Fruit fly (Drosophila melanogaster) whole organism, prepupa: ENCODE measurements around the gene CG5846.

Source experiments
- CG10631 ChIP-seq: fragments of 200-800 bp; sonication (Bioruptor generic); optimal IDR thresholded peaks from 2 replicates; lab custom pipeline; 2016; ENCODE audit warnings: missing biosample characterization, missing genetic modification characterization
- CG10669 ChIP-seq: fragments of 200-800 bp; sonication (Bioruptor generic); optimal IDR thresholded peaks from 3 replicates; lab custom pipeline; 2018; ENCODE audit warnings: missing biosample characterization, mild to moderate bottlenecking, missing genetic modification characterization, moderate library complexity
- CG11294 ChIP-seq: fragments of 200-800 bp; sonication (Bioruptor generic); IDR thresholded peaks from 2 replicates; pipeline ENCODE4 v1.3.6; 2022; ENCODE audit warnings: missing biosample characterization, missing genetic modification characterization
- CG11902 ChIP-seq: fragments of 200-800 bp; sonication (Bioruptor generic); optimal IDR thresholded peaks from 3 replicates; lab custom pipeline; 2016; ENCODE audit warnings: missing biosample characterization, missing genetic modification characterization
- CG15336 ChIP-seq: fragments of 200-800 bp; sonication (Bioruptor generic); IDR thresholded peaks from 2 replicates; pipeline ENCODE4 v1.3.6; 2022; ENCODE audit warnings: missing biosample characterization, missing genetic modification characterization
- CG1621 ChIP-seq: fragments of 200-800 bp; sonication (Bioruptor generic); optimal IDR thresholded peaks from 3 replicates; lab custom pipeline; 2018; ENCODE audit warnings: missing biosample characterization, mild to moderate bottlenecking, missing genetic modification characterization
- CG31627 ChIP-seq: fragments of 200-800 bp; sonication (Bioruptor generic); optimal IDR thresholded peaks from 3 replicates; lab custom pipeline; 2016; ENCODE audit warnings: missing biosample characterization, missing genetic modification characterization
- CG34406 ChIP-seq: fragments of 200-800 bp; sonication (Bioruptor generic); optimal IDR thresholded peaks from 3 replicates; lab custom pipeline; 2016; ENCODE audit warnings: missing biosample characterization, missing genetic modification characterization
- CG3919 ChIP-seq: fragments of 200-800 bp; sonication (Bioruptor generic); optimal IDR thresholded peaks from 3 replicates; lab custom pipeline; 2016; ENCODE audit warnings: missing biosample characterization, missing genetic modification characterization
- CG4318 ChIP-seq: fragments of 200-800 bp; sonication (Bioruptor generic); optimal IDR thresholded peaks from 3 replicates; lab custom pipeline; 2017; ENCODE audit warnings: missing biosample characterization, mild to moderate bottlenecking, missing genetic modification characterization
- CG6163 ChIP-seq: fragments of 200-800 bp; sonication (Bioruptor generic); IDR thresholded peaks from 3 replicates; pipeline ENCODE4 v1.3.6; 2022; ENCODE audit warnings: missing biosample characterization, missing genetic modification characterization
- CG6276 ChIP-seq: fragments of 200-800 bp; sonication (Bioruptor generic); optimal IDR thresholded peaks from 2 replicates; lab custom pipeline; 2017; ENCODE audit warnings: missing biosample characterization, mild to moderate bottlenecking, missing genetic modification characterization
- CG6792 ChIP-seq: fragments of 200-800 bp; sonication (Bioruptor generic); optimal IDR thresholded peaks from 3 replicates; lab custom pipeline; 2016; ENCODE audit warnings: missing biosample characterization, missing genetic modification characterization
- CG6808 ChIP-seq: fragments of 200-800 bp; sonication (Bioruptor generic); optimal IDR thresholded peaks from 3 replicates; lab custom pipeline; 2017; ENCODE audit warnings: missing biosample characterization, missing genetic modification characterization, mild to moderate bottlenecking, moderate library complexity, missing genetic modification reagents
- CG6854 ChIP-seq: fragments of 200-800 bp; sonication (Bioruptor generic); optimal IDR thresholded peaks from 2 replicates; lab custom pipeline; 2017; ENCODE audit warnings: missing biosample characterization, mild to moderate bottlenecking, missing genetic modification characterization
- CG8119 ChIP-seq: fragments of 200-800 bp; sonication (Bioruptor generic); IDR thresholded peaks from 3 replicates; pipeline ENCODE4 v1.3.6; 2022; ENCODE audit warnings: missing biosample characterization, missing genetic modification characterization
- CG8319 ChIP-seq: fragments of 200-800 bp; sonication (Bioruptor generic); optimal IDR thresholded peaks from 3 replicates; lab custom pipeline; 2016; ENCODE audit warnings: missing biosample characterization, missing genetic modification characterization
- Eip75B ChIP-seq: fragments of 200-800 bp; sonication (Bioruptor generic); optimal IDR thresholded peaks from 3 replicates; lab custom pipeline; 2016; ENCODE audit warnings: missing biosample characterization, missing genetic modification characterization
- Eip78C ChIP-seq: fragments of 200-800 bp; sonication (Bioruptor generic); peaks from one replicate; lab custom pipeline; 2016; ENCODE audit warnings: missing biosample characterization, missing genetic modification characterization
- Eip93F ChIP-seq: fragments of 200-800 bp; sonication (Bioruptor generic); optimal IDR thresholded peaks from 2 replicates; lab custom pipeline; 2016; ENCODE audit warnings: missing biosample characterization, mild to moderate bottlenecking, missing genetic modification characterization
- Ets21C ChIP-seq: fragments of 200-800 bp; sonication (Bioruptor generic); optimal IDR thresholded peaks from 3 replicates; lab custom pipeline; 2016; ENCODE audit warnings: missing biosample characterization, missing genetic modification characterization
- Hr38 ChIP-seq: sonication (Bioruptor generic); optimal IDR thresholded peaks from 2 replicates; lab custom pipeline; 2016; ENCODE audit warnings: missing biosample characterization, missing genetic modification characterization
- Hr39 ChIP-seq: fragments of 200-800 bp; sonication (Bioruptor generic); optimal IDR thresholded peaks from 2 replicates; lab custom pipeline; 2016; ENCODE audit warnings: missing biosample characterization, missing genetic modification characterization
- Hr4 ChIP-seq: fragments of 200-800 bp; sonication (Bioruptor generic); optimal IDR thresholded peaks from 3 replicates; lab custom pipeline; 2016; ENCODE audit warnings: missing biosample characterization, missing genetic modification characterization
- Lpt ChIP-seq: fragments of 200-800 bp; sonication (Bioruptor generic); optimal IDR thresholded peaks from 3 replicates; lab custom pipeline; 2016; ENCODE audit warnings: missing biosample characterization, missing genetic modification characterization
- Met ChIP-seq: fragments of 200-800 bp; sonication (Bioruptor generic); optimal IDR thresholded peaks from 3 replicates; lab custom pipeline; 2016; ENCODE audit warnings: missing biosample characterization, missing genetic modification characterization
- OdsH ChIP-seq: fragments of 200-800 bp; sonication (Bioruptor generic); optimal IDR thresholded peaks from 3 replicates; lab custom pipeline; 2016; ENCODE audit warnings: missing biosample characterization, missing genetic modification characterization
- Smox ChIP-seq: fragments of 200-800 bp; sonication (Bioruptor generic); optimal IDR thresholded peaks from 3 replicates; lab custom pipeline; 2016; ENCODE audit warnings: missing biosample characterization, missing genetic modification characterization
- Sox102F ChIP-seq: fragments of 200-800 bp; sonication (Bioruptor generic); optimal IDR thresholded peaks from 2 replicates; lab custom pipeline; 2016; ENCODE audit warnings: missing biosample characterization, mild to moderate bottlenecking, missing genetic modification characterization
- Sox15 ChIP-seq: fragments of 200-800 bp; sonication (Bioruptor generic); optimal IDR thresholded peaks from 3 replicates; lab custom pipeline; 2016; ENCODE audit warnings: missing biosample characterization, missing genetic modification characterization
- achi ChIP-seq: fragments of 200-800 bp; sonication (Bioruptor generic); optimal IDR thresholded peaks from 3 replicates; lab custom pipeline; 2016; ENCODE audit warnings: missing biosample characterization, missing genetic modification characterization
- cyc ChIP-seq: fragments of 200-800 bp; sonication (Bioruptor generic); optimal IDR thresholded peaks from 3 replicates; lab custom pipeline; 2016; ENCODE audit warnings: missing biosample characterization, missing genetic modification characterization
- dac ChIP-seq: fragments of 200-800 bp; sonication (Bioruptor generic); optimal IDR thresholded peaks from 2 replicates; lab custom pipeline; 2017; ENCODE audit warnings: missing biosample characterization, mild to moderate bottlenecking, missing genetic modification characterization
- eg ChIP-seq: fragments of 200-800 bp; sonication (Bioruptor generic); IDR thresholded peaks from 3 replicates; pipeline ENCODE4 v1.3.6; 2022; ENCODE audit warnings: missing biosample characterization, missing genetic modification characterization
- esn ChIP-seq: fragments of 200-800 bp; sonication (Bioruptor generic); optimal IDR thresholded peaks from 2 replicates; lab custom pipeline; 2016; ENCODE audit warnings: missing biosample characterization, mild to moderate bottlenecking, missing genetic modification characterization, moderate library complexity
- fd59A ChIP-seq: fragments of 200-800 bp; sonication (Bioruptor generic); optimal IDR thresholded peaks from 2 replicates; lab custom pipeline; 2017; ENCODE audit warnings: missing biosample characterization, mild to moderate bottlenecking, missing genetic modification characterization, missing genetic modification reagents
- fd85E ChIP-seq: fragments of 200-800 bp; sonication (Bioruptor generic); optimal IDR thresholded peaks from 3 replicates; lab custom pipeline; 2016; ENCODE audit warnings: missing biosample characterization, missing genetic modification characterization
- fkh ChIP-seq: fragments of 200-800 bp; sonication (Bioruptor generic); optimal IDR thresholded peaks from 3 replicates; lab custom pipeline; 2017; ENCODE audit warnings: missing biosample characterization, mild to moderate bottlenecking, missing genetic modification characterization, moderate library complexity
- pdm3 ChIP-seq: fragments of 200-800 bp; sonication (Bioruptor generic); optimal IDR thresholded peaks from 3 replicates; lab custom pipeline; 2016; ENCODE audit warnings: missing biosample characterization, missing genetic modification characterization
- spab ChIP-seq: fragments of 200-800 bp; sonication (Bioruptor generic); optimal IDR thresholded peaks from 2 replicates; lab custom pipeline; 2017; ENCODE audit warnings: missing biosample characterization, mild to moderate bottlenecking, missing genetic modification characterization, missing genetic modification reagents
- ss ChIP-seq, 2 experiments: fragments of 200-800 bp; sonication (Bioruptor generic); optimal IDR thresholded peaks; 2 replicates in 1 of 2; 3 replicates in 1 of 2; lab custom pipeline; 2017 to 2018; ENCODE audit warnings: mild to moderate bottlenecking in 2 of 2, missing biosample characterization in 2 of 2, missing genetic modification characterization in 2 of 2, moderate library complexity in 1 of 2
- svp ChIP-seq: fragments of 200-800 bp; sonication (Bioruptor generic); peaks from one replicate; lab custom pipeline; 2016; ENCODE audit warnings: missing biosample characterization, missing genetic modification characterization
- topi ChIP-seq: fragments of 200-800 bp; sonication (Bioruptor generic); optimal IDR thresholded peaks from 3 replicates; lab custom pipeline; 2016; ENCODE audit warnings: missing biosample characterization, missing genetic modification characterization

Gene CG5846

DNA sequence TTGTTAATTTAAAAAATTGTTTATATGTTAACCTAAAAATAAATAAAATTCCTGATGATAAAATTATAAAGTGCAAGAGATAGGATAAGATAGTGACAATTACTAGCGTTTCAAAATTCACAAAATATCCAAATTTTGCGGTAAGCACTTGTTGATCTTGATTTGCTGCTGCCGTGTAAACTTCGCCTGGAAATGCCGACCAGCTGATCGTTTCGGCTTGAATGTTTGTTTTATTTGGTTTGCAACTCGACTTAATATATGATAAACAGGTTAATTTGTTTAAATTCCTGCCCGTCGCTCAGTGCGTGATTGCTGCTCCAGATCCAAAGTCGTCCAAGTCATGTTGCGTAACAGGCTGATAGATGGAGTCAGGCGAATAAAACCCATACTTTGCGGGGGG lies 35.6 kb downstream of the CG5846 start, which contains the start of gene CG4592 (continued):
- TF ChIP-seq CG6163 (GFP tag; lab: Robert Waterston, UW) (peak; percentile 84), fkh (GFP tag; lab: Kevin White, UChicago) (peak; percentile 97), topi (peak; percentile 76), Hr4 (GFP tag; lab: Kevin White, UChicago) (peak; percentile 78), Hr38 (no peak), CG11294 (GFP tag; lab: Robert Waterston, UW) (peak; percentile 13; the same call in 1 of the 2 replicates), OdsH (no peak), CG1621 (tag; lab: Kevin White, UChicago) (peak; percentile 65), CG6276 (GFP tag; lab: Kevin White, UChicago) (peak; percentile 60), CG10669 (GFP tag; lab: Kevin White, UChicago) (no peak), Eip93F (peak; percentile 72), CG10631 (GFP tag; lab: Kevin White, UChicago) (peak; percentile 53), Eip75B (GFP tag; lab: Kevin White, UChicago) (peak; percentile 83), cyc (GFP tag; lab: Kevin White, UChicago) (peak; percentile 69)

DNA sequence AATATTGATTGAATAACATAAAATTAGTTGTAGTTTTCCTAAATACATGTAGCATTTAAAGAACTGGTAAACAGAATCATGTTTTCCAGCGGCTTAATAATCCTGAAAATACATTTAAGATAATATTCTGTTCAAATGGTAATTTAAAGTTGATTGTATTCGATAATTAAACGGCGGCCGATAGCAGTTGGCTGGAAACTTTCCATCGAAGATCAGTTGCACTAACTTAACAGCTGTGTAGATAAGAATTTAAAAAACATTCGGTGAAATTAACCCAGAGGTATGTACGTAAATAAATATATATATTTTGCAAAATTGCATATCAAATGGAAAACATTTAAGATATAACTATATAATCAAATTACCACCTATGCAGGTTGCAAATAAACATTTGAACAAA lies 37.1 kb downstream of the CG5846 start, which contains the start of gene CG4594:
Gene CG4594 (plus strand): TSS at position 212 of the 400 bp plus-strand sequence.
- TF ChIP-seq svp (peak; percentile 46), spab (GFP tag; lab: Kevin White, UChicago) (no peak), Eip93F (no peak), Eip78C (GFP tag; lab: Kevin White, UChicago) (no peak)

DNA sequence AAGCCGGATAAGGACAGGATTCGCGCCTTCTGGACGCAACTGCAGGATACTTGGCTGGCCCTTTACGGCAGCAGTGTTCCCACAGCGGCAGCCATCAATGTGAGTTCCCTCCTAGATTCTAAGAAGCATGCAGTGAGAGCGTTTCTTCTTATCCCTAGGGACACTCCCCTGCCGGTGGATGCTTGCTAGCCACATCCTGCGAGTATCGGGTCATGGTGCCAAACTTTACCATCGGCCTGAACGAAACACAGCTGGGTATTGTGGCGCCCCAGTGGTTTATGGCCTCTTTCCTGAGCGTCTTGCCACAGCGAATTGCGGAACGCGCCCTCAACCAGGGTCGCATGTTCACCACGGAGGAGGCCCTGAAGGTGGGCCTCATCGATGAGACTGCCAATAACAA lies 37.8 kb downstream of the CG5846 start:
- TF ChIP-seq CG4318 (GFP tag; lab: Kevin White, UChicago): no peak
- no peak for TF ChIP-seq Lpt
- no peak for TF ChIP-seq pdm3
- no peak for TF ChIP-seq CG10669 (GFP tag; lab: Kevin White, UChicago)
- no peak for TF ChIP-seq Eip78C (GFP tag; lab: Kevin White, UChicago)
- no peak for TF ChIP-seq fkh (GFP tag; lab: Kevin White, UChicago)
- TF ChIP-seq CG34406 (GFP tag; lab: Kevin White, UChicago): no peak

DNA sequence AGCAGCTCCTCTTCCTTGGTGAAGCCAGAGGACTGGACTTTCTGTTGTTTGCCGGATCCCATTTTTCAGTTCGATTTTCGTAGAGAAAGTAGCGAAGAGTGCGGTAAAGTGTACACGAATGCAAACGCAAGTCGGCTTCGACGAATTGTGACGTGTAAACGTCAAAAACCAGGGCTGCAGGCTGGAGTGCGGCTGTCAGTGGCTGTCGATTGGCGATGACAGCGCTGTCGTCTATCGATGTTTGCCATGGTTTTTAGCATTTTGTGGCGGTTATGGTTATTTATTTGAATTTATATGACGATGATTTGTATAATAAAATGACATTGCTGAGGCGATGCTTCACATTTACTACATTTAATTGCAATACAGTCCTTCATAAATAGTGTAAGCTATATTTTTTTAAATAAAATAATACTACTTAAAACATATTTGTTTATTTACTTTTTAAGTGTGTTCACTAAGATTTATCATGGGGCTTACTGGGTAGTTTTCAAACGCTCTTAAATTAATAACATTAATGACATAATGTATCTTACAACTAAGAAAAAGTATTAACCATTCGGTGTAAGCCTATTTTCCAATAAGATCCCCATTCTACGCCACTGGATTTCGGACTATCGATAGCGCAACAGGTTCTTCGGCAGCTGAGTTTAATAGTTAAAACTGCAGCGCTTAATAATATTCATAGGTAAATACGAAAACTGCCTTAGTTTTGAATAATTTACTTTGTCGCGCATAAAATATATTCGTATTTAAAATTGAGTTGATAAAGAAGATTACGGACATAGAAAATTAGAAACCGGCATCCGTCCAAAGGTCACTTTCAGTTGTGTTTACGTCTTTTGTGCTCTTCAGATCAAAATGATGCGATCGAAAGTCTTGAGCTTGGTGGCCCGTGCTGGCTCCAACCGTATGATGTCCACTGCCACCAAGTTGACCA lies 38.7 kb downstream of the CG5846 start, which contains the start of the genes CG5885 and CG4598:
Gene CG5885 (minus strand): TSS at position 311 of the 940 bp plus-strand sequence.
Gene CG4598 (plus strand): TSS at position 599 of the 940 bp plus-strand sequence.
- peak; percentile 21 for TF ChIP-seq CG1621 (tag; lab: Kevin White, UChicago)
- peak; percentile 82 for TF ChIP-seq esn (GFP tag; lab: Kevin White, UChicago)
- TF ChIP-seq ss (GFP tag; optimal IDR thresholded peaks at IDR 0.05; lab: Kevin White, UChicago): peak; percentile 83 to 86
- TF ChIP-seq CG3919 (GFP tag; lab: Kevin White, UChicago): peak; percentile 76
- peak; percentile 76 for TF ChIP-seq CG6163 (GFP tag; lab: Robert Waterston, UW)
- peak; percentile 76 for TF ChIP-seq svp
- peak; percentile 48 for TF ChIP-seq CG8319 (GFP tag; lab: Kevin White, UChicago)
- peak; percentile 73 for TF ChIP-seq CG8119 (GFP tag; lab: Robert Waterston, UW)
- peak; percentile 89 for TF ChIP-seq Hr4 (GFP tag; lab: Kevin White, UChicago)
- no peak; the same call in none of the 2 replicates for TF ChIP-seq CG15336 (GFP tag; lab: Robert Waterston, UW)
- peak; percentile 80 for TF ChIP-seq Met (GFP tag; lab: Kevin White, UChicago)
- peak; percentile 76 for TF ChIP-seq Smox (GFP tag; lab: Kevin White, UChicago)
- peak; percentile 73 for TF ChIP-seq CG6792 (GFP tag; lab: Kevin White, UChicago)
- TF ChIP-seq Ets21C (GFP tag; lab: Kevin White, UChicago): peak; percentile 57
- TF ChIP-seq CG6808 (GFP tag; lab: Kevin White, UChicago): peak; percentile 79
- TF ChIP-seq fd85E (GFP tag; lab: Kevin White, UChicago): no peak
- peak; percentile 80 for TF ChIP-seq eg (GFP tag; lab: Robert Waterston, UW)
- TF ChIP-seq CG34406 (GFP tag; lab: Kevin White, UChicago): peak; percentile 79
- TF ChIP-seq achi (GFP tag; lab: Kevin White, UChicago): peak; percentile 100
- TF ChIP-seq CG11902: peak; percentile 15
- TF ChIP-seq Sox15 (GFP tag; lab: Kevin White, UChicago): peak; percentile 56
- TF ChIP-seq Hr39 (GFP tag; lab: Kevin White, UChicago): peak; percentile 75
- TF ChIP-seq dac (GFP tag; lab: Kevin White, UChicago): peak; percentile 33
- peak; percentile 32 for TF ChIP-seq fd59A (GFP tag; lab: Kevin White, UChicago)
- peak; percentile 79 for TF ChIP-seq OdsH
- peak; percentile 71 for TF ChIP-seq Sox102F (GFP tag; lab: Kevin White, UChicago)
- peak; percentile 57 for TF ChIP-seq CG31627
- TF ChIP-seq CG10669 (GFP tag; lab: Kevin White, UChicago): peak; percentile 53
- TF ChIP-seq CG6854 (GFP tag; lab: Kevin White, UChicago): peak; percentile 7
- peak; percentile 84 for TF ChIP-seq CG10631 (GFP tag; lab: Kevin White, UChicago)
